Fruit fly (Drosophila melanogaster): ENCODE data around the gene Rpp30.

The Rpp30 gene

dm6 chr2L:243819-244218, 8.4 kb downstream of the Rpp30 start:
- peak; percentile 11 for TF ChIP-seq CG16779 (tag; optimal IDR thresholded peaks at IDR 0.05)
- peak; percentile 88 for TF ChIP-seq CG32006 (GFP tag; optimal IDR thresholded peaks at IDR 0.05)
- TF ChIP-seq CG31627 (GFP tag; optimal IDR thresholded peaks at IDR 0.05) = no peak
- no peak for TF ChIP-seq acj6 (GFP tag; optimal IDR thresholded peaks at IDR 0.05)
- TF ChIP-seq CG6276 (GFP tag; optimal IDR thresholded peaks at IDR 0.05) = peak; percentile 79
- TF ChIP-seq Blimp-1 (GFP tag; optimal IDR thresholded peaks at IDR 0.05) = no peak
- peak; percentile 80 for TF ChIP-seq Lpt (GFP tag; optimal IDR thresholded peaks at IDR 0.05)
- peak; percentile 64 for TF ChIP-seq Gug (GFP tag; IDR thresholded peaks at IDR 0.05)
- TF ChIP-seq CG10631 (GFP tag; optimal IDR thresholded peaks at IDR 0.05) = peak; percentile 28
- TF ChIP-seq CG11762 (GFP tag; optimal IDR thresholded peaks at IDR 0.05; ENCODE audit: insufficient read depth) = no peak
- no peak for TF ChIP-seq OdsH (GFP tag; optimal IDR thresholded peaks at IDR 0.05)
- peak; percentile 78 for TF ChIP-seq CG6163 (GFP tag; IDR thresholded peaks at IDR 0.05)
- TF ChIP-seq Hr39 (GFP tag; optimal IDR thresholded peaks at IDR 0.05) = no peak
- TF ChIP-seq CG11294 (GFP tag; IDR thresholded peaks at IDR 0.05) = peak; percentile 37; the same call in 1 of the 2 replicates
- TF ChIP-seq CG4318 (GFP tag; optimal IDR thresholded peaks at IDR 0.05) = peak; percentile 76
- peak; percentile 50 for TF ChIP-seq net (GFP tag; optimal IDR thresholded peaks at IDR 0.05)
- peak; percentile 90 for TF ChIP-seq eg (GFP tag; IDR thresholded peaks at IDR 0.05)
- no peak for TF ChIP-seq cyc (GFP tag; optimal IDR thresholded peaks at IDR 0.05)
- TF ChIP-seq CG8119 (GFP tag; IDR thresholded peaks at IDR 0.05) = peak; percentile 93
- no peak for TF ChIP-seq CG11902 (GFP tag; optimal IDR thresholded peaks at IDR 0.05)
- peak; percentile 27 for TF ChIP-seq Hr4 (GFP tag; optimal IDR thresholded peaks at IDR 0.05)
- TF ChIP-seq lz (GFP tag; optimal IDR thresholded peaks at IDR 0.05) = no peak
- no peak for TF ChIP-seq CG8632 (GFP tag; optimal IDR thresholded peaks at IDR 0.05)
- TF ChIP-seq dac (GFP tag; optimal IDR thresholded peaks at IDR 0.05) = peak; percentile 63
- TF ChIP-seq CG15336 (GFP tag; IDR thresholded peaks at IDR 0.05) = peak; percentile 92

- TF ChIP-seq OdsH (GFP tag; optimal IDR thresholded peaks at IDR 0.05) (no peak), CG34406 (GFP tag; optimal IDR thresholded peaks at IDR 0.05) (no peak), dac (GFP tag; optimal IDR thresholded peaks at IDR 0.05) (no peak)
Measured at dm6 chr2L:243123-243522, 9.1 kb downstream of the Rpp30 start.

dm6 chr2L:241415-241814, 10.8 kb downstream of the Rpp30 start:
- TF ChIP-seq dsx (GFP tag; optimal IDR thresholded peaks at IDR 0.05; ENCODE audit: poor library complexity, severe bottlenecking) = no peak
- TF ChIP-seq Lpt (GFP tag; optimal IDR thresholded peaks at IDR 0.05) = no peak
- TF ChIP-seq net (GFP tag; optimal IDR thresholded peaks at IDR 0.05) = no peak
- no peak for TF ChIP-seq spab (GFP tag; optimal IDR thresholded peaks at IDR 0.05)

dm6 chr2L:240176-240769, 11.9 kb downstream of the Rpp30 start:
- TF ChIP-seq acj6 (GFP tag; optimal IDR thresholded peaks at IDR 0.05) (no peak), CG6276 (GFP tag; optimal IDR thresholded peaks at IDR 0.05) (no peak), achi (GFP tag; optimal IDR thresholded peaks at IDR 0.05) (no peak), Gug (GFP tag; IDR thresholded peaks at IDR 0.05) (no peak), CG34406 (GFP tag; optimal IDR thresholded peaks at IDR 0.05) (no peak), CG11294 (GFP tag; IDR thresholded peaks at IDR 0.05) (no peak), CG6854 (GFP tag; optimal IDR thresholded peaks at IDR 0.05) (no peak), Eip75B (GFP tag; optimal IDR thresholded peaks at IDR 0.05) (no peak), Sox102F (GFP tag; optimal IDR thresholded peaks at IDR 0.05) (no peak)

- TF ChIP-seq fkh (GFP tag; optimal IDR thresholded peaks at IDR 0.05) = no peak
- no peak for TF ChIP-seq CG11762 (GFP tag; optimal IDR thresholded peaks at IDR 0.05; ENCODE audit: insufficient read depth)
- TF ChIP-seq CG10669 (GFP tag; optimal IDR thresholded peaks at IDR 0.05) = no peak
- TF ChIP-seq svp (GFP tag) = no peak
- no peak for TF ChIP-seq Ets96B (tag; optimal IDR thresholded peaks at IDR 0.05)
- no peak for TF ChIP-seq dac (GFP tag; optimal IDR thresholded peaks at IDR 0.05)
- no peak for TF ChIP-seq esn (GFP tag; optimal IDR thresholded peaks at IDR 0.05)
- TF ChIP-seq fd59A (GFP tag; optimal IDR thresholded peaks at IDR 0.05) = no peak
- TF ChIP-seq Hr4 (GFP tag; optimal IDR thresholded peaks at IDR 0.05) = no peak
- no peak for TF ChIP-seq Eip78C (GFP tag)
- TF ChIP-seq CG31627 (GFP tag; optimal IDR thresholded peaks at IDR 0.05) = no peak
- no peak for TF ChIP-seq vri (GFP tag; optimal IDR thresholded peaks at IDR 0.05)
Measured at dm6 chr2L:232187-232586, 20.0 kb downstream of the Rpp30 start, which contains the start of gene CG13693. CG13693 (plus strand) TSS chr2L:232487.
